Worm (Caenorhabditis elegans): ENCODE data around the gene lin-32.

DNA sequence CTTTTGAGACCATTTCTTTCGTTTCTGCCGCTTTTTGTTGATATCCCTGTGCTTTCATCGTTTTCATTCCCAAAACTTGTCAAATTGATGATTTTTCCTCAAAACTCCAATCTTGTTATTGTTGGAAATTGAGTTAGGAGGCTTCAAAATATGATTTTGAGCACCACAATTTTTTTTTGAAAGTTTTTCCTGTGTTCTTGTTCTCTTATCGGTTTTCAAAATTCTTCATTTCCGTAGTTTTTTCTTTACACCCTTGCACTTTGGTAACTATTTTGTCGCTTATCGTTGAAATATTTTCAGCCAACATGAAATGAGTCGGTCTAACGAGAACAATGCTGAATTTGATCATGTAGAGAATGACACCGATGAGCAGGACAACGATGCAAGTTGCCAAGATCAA is 49.3 kb downstream of the lin-32 start, which contains the start of gene F48B9.1:
- TF ChIP-seq fos-1 (tag; optimal IDR thresholded peaks at IDR 0.05) (no peak), efl-3 (GFP tag; optimal IDR thresholded peaks at IDR 0.05) (no peak), nhr-11 (tag; optimal IDR thresholded peaks at IDR 0.05) (no peak), dpl-1 (GFP tag; optimal IDR thresholded peaks at IDR 0.05) (no peak), fkh-10 (GFP tag; optimal IDR thresholded peaks at IDR 0.05) (no peak), unc-62 (GFP tag; optimal IDR thresholded peaks at IDR 0.05) (no peak), ama-1 (optimal IDR thresholded peaks at IDR 0.05) (no peak), elt-2 (tag; optimal IDR thresholded peaks at IDR 0.05) (no peak), ztf-11 (tag; optimal IDR thresholded peaks at IDR 0.05) (no peak), jun-1 (tag; optimal IDR thresholded peaks at IDR 0.05) (no peak), egl-27 (tag; optimal IDR thresholded peaks at IDR 0.05) (no peak), lir-3 (tag; optimal IDR thresholded peaks at IDR 0.05; ENCODE audit: poor library complexity) (no peak), skn-1 (tag; optimal IDR thresholded peaks at IDR 0.05) (no peak)

All from whole organism, L1 larva.